Worm (Caenorhabditis elegans): ENCODE measurements around the gene Y54E2A.4.

DNA sequence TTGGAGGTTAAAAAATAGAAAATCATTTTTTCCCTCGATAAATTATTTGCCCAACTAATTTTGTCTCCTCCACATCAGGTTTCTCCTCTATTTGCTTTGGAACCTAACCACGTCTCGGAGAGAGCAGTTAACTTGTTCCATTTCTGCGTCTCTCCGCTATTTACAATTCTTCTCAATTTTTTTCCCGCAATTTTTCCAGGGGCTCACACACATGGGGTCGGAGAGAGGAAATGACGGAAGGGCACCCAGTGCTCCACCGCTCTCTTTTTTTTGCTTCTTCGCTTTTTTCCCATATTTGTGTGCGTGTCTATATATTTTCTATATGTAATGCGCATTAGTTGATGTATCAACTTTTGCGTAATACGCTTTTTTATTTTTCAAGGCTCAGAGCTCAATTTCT is 56.2 kb downstream of the Y54E2A.4 start:
- TF ChIP-seq dao-5 (tag; optimal IDR thresholded peaks at IDR 0.05) (no peak), him-1 (tag; optimal IDR thresholded peaks at IDR 0.05) (no peak)

Data from whole organism, L4/young adult.